Worm (Caenorhabditis elegans) whole organism, L1 larva: ENCODE results near the gene W04D2.4.

Source experiments
- C04F5.9 ChIP-seq: sonication (generic microtip); optimal IDR thresholded peaks from 2 replicates; lab custom pipeline; 2016; ENCODE audit warnings: missing genetic modification characterization, missing compliant biosample characterization
- C34B4.2 ChIP-seq: sonication (generic microtip); optimal IDR thresholded peaks from 2 replicates; lab custom pipeline; 2017; ENCODE audit warnings: mild to moderate bottlenecking, missing genetic modification characterization, missing compliant biosample characterization
- F16B12.6 ChIP-seq: fragments of 150-350 bp; optimal IDR thresholded peaks from 2 replicates; lab custom pipeline; 2014; ENCODE audit warnings: missing biosample characterization, missing genetic modification characterization
- alr-1 ChIP-seq: fragments of 200-800 bp; sonication (Bioruptor generic); optimal IDR thresholded peaks from 2 replicates; lab custom pipeline; 2018; ENCODE audit warnings: borderline replicate concordance, mild to moderate bottlenecking, missing genetic modification characterization, missing compliant biosample characterization
- ama-1 ChIP-seq: fragments of 150-350 bp; optimal IDR thresholded peaks from 2 replicates; lab custom pipeline; 2014
- blmp-1 ChIP-seq: fragments of 150-350 bp; optimal IDR thresholded peaks from 2 replicates; lab custom pipeline; 2014; ENCODE audit warnings: missing biosample characterization, missing genetic modification characterization
- ceh-63 ChIP-seq: fragments of 200-800 bp; sonication (Bioruptor generic); optimal IDR thresholded peaks from 2 replicates; lab custom pipeline; 2018; ENCODE audit warnings: mild to moderate bottlenecking, missing genetic modification characterization, missing compliant biosample characterization
- ceh-8 ChIP-seq: fragments of 200-800 bp; sonication (Bioruptor generic); optimal IDR thresholded peaks from 2 replicates; lab custom pipeline; 2018; ENCODE audit warnings: mild to moderate bottlenecking, missing genetic modification characterization, moderate library complexity, missing compliant biosample characterization
- ceh-82 ChIP-seq, 3 experiments: fragments of 150-350 bp in 1 of 3; sonication (generic microtip) in 2 of 3; optimal IDR thresholded peaks; 2 replicates each; lab custom pipeline; 2014 to 2017; ENCODE audit warnings: missing biosample characterization in 3 of 3, missing genetic modification characterization in 3 of 3
- ceh-90 ChIP-seq: sonication (generic microtip); optimal IDR thresholded peaks from 2 replicates; lab custom pipeline; 2016; ENCODE audit warnings: missing genetic modification characterization, missing compliant biosample characterization
- ces-1 ChIP-seq: fragments of 150-350 bp; optimal IDR thresholded peaks from 2 replicates; lab custom pipeline; 2014; ENCODE audit warnings: missing biosample characterization, missing genetic modification reagents, missing genetic modification characterization
- dsc-1 ChIP-seq: sonication (generic microtip); optimal IDR thresholded peaks from 2 replicates; lab custom pipeline; 2016; ENCODE audit warnings: mild to moderate bottlenecking, missing genetic modification characterization, missing compliant biosample characterization
- efl-1 ChIP-seq, 4 experiments: fragments of 150-350 bp; optimal IDR thresholded peaks in 3 of 4; peaks in 1 of 4; 1 replicate in 1 of 4; 2 replicates in 3 of 4; lab custom pipeline; 2014; ENCODE audit warnings: missing biosample characterization in 2 of 4, missing genetic modification characterization in 2 of 4, missing genetic modification reagents in 2 of 4
- egl-13 ChIP-seq: sonication (generic microtip); optimal IDR thresholded peaks from 2 replicates; lab custom pipeline; 2016; ENCODE audit warnings: missing genotype, missing genetic modification reagents, missing genetic modification characterization, missing compliant biosample characterization
- egl-27 ChIP-seq, 2 experiments: fragments of 150-350 bp in 1 of 2; sonication (generic microtip); optimal IDR thresholded peaks; 3 replicates each; lab custom pipeline; 2017 to 2018; ENCODE audit warnings: missing biosample characterization in 2 of 2, missing genetic modification characterization in 2 of 2, missing genetic modification reagents in 2 of 2
- elt-2 ChIP-seq: sonication (generic microtip); optimal IDR thresholded peaks from 2 replicates; lab custom pipeline; 2016; ENCODE audit warnings: missing genetic modification characterization, mild to moderate bottlenecking, inconsistent platforms, missing compliant biosample characterization, missing genetic modification reagents
- elt-3 ChIP-seq, 6 experiments: fragments of 150-350 bp in 1 of 6; sonication (generic microtip); optimal IDR thresholded peaks; 2 replicates each; lab custom pipeline; 2017 to 2018; ENCODE audit warnings: missing biosample characterization in 6 of 6, missing genetic modification characterization in 6 of 6, inconsistent platforms in 1 of 6
- fkh-10 ChIP-seq: sonication (generic microtip); optimal IDR thresholded peaks from 2 replicates; lab custom pipeline; 2017; ENCODE audit warnings: missing biosample characterization, missing genetic modification reagents, missing genetic modification characterization
- fkh-4 ChIP-seq: sonication (generic microtip); optimal IDR thresholded peaks from 2 replicates; lab custom pipeline; 2016; ENCODE audit warnings: missing compliant biosample characterization, missing genetic modification characterization, borderline replicate concordance
- grh-1 ChIP-seq: fragments of 200-800 bp; sonication (Bioruptor generic); IDR thresholded peaks from 2 replicates; pipeline ENCODE4 v1.3.6; 2022; ENCODE audit warnings: missing genetic modification reagents, missing genetic modification characterization, missing compliant biosample characterization
- hlh-4 ChIP-seq: sonication (generic microtip); optimal IDR thresholded peaks from 2 replicates; lab custom pipeline; 2016; ENCODE audit warnings: mild to moderate bottlenecking, missing genetic modification characterization, missing compliant biosample characterization
- hpl-2 ChIP-seq: fragments of 150-350 bp; optimal IDR thresholded peaks from 2 replicates; lab custom pipeline; 2014; ENCODE audit warnings: missing biosample characterization, missing genetic modification reagents, missing genetic modification characterization
- isw-1 ChIP-seq: fragments of 200-800 bp; sonication (Bioruptor generic); IDR thresholded peaks from 2 replicates; pipeline ENCODE4 v1.3.6; 2022; ENCODE audit warnings: missing genetic modification characterization, missing compliant biosample characterization
- jun-1 ChIP-seq: fragments of 150-350 bp; optimal IDR thresholded peaks from 2 replicates; lab custom pipeline; 2014; ENCODE audit warnings: missing biosample characterization, missing genetic modification reagents, missing genetic modification characterization
- lin-14 ChIP-seq: fragments of 200-800 bp; sonication (Bioruptor generic); optimal IDR thresholded peaks from 2 replicates; lab custom pipeline; 2018; ENCODE audit warnings: mild to moderate bottlenecking, missing genetic modification characterization, moderate library complexity, missing compliant biosample characterization
- lin-15B ChIP-seq: fragments of 150-350 bp; sonication (generic microtip); optimal IDR thresholded peaks from 3 replicates; lab custom pipeline; 2014; ENCODE audit warnings: missing biosample characterization, missing genetic modification characterization
- lin-35 ChIP-seq, 2 experiments: fragments of 150-350 bp; optimal IDR thresholded peaks; 2 replicates each; lab custom pipeline; 2014; ENCODE audit warnings: missing biosample characterization in 2 of 2, missing genetic modification characterization in 2 of 2, missing genetic modification reagents in 2 of 2
- lir-3 ChIP-seq: sonication (generic microtip); optimal IDR thresholded peaks from 2 replicates; lab custom pipeline; 2016; ENCODE audit warnings: mild to moderate bottlenecking, missing genetic modification characterization, moderate library complexity, missing compliant biosample characterization; ENCODE audit not compliant: poor library complexity
- lsy-2 ChIP-seq, 2 experiments: fragments of 150-350 bp; optimal IDR thresholded peaks; 2 replicates each; lab custom pipeline; 2014; ENCODE audit warnings: missing biosample characterization in 2 of 2, missing genetic modification characterization in 2 of 2
- mef-2 ChIP-seq: fragments of 150-350 bp; optimal IDR thresholded peaks from 2 replicates; lab custom pipeline; 2014; ENCODE audit warnings: missing biosample characterization, missing genetic modification characterization
- mep-1 ChIP-seq: fragments of 150-350 bp; optimal IDR thresholded peaks from 2 replicates; lab custom pipeline; 2014; ENCODE audit warnings: missing biosample characterization, missing genetic modification characterization
- nhr-12 ChIP-seq: sonication (generic microtip); optimal IDR thresholded peaks from 2 replicates; lab custom pipeline; 2017; ENCODE audit warnings: missing biosample characterization, missing genetic modification characterization
- nhr-237 ChIP-seq: fragments of 150-350 bp; optimal IDR thresholded peaks from 2 replicates; lab custom pipeline; 2014; ENCODE audit warnings: missing biosample characterization, missing genetic modification characterization
- nhr-28 ChIP-seq: fragments of 150-350 bp; optimal IDR thresholded peaks from 2 replicates; lab custom pipeline; 2014; ENCODE audit warnings: missing biosample characterization, missing genetic modification characterization
- nhr-47 ChIP-seq: sonication (generic microtip); optimal IDR thresholded peaks from 2 replicates; lab custom pipeline; 2016; ENCODE audit warnings: mild to moderate bottlenecking, missing genetic modification characterization, moderate library complexity, missing compliant biosample characterization
- nhr-84 ChIP-seq: sonication (generic microtip); optimal IDR thresholded peaks from 2 replicates; lab custom pipeline; 2017; ENCODE audit warnings: missing biosample characterization, missing genetic modification characterization
- pax-3 ChIP-seq: fragments of 200-800 bp; sonication (Bioruptor generic); optimal IDR thresholded peaks from 2 replicates; lab custom pipeline; 2018; ENCODE audit warnings: mild to moderate bottlenecking, missing genetic modification characterization, moderate library complexity, missing compliant biosample characterization
- pqm-1 ChIP-seq: sonication (generic microtip); optimal IDR thresholded peaks from 3 replicates; lab custom pipeline; 2017; ENCODE audit warnings: missing biosample characterization, missing genetic modification characterization
- rnt-1 ChIP-seq: sonication (generic microtip); optimal IDR thresholded peaks from 2 replicates; lab custom pipeline; 2016; ENCODE audit warnings: mild to moderate bottlenecking, missing genetic modification characterization, moderate library complexity, missing compliant biosample characterization
- skn-1 ChIP-seq: fragments of 150-350 bp; optimal IDR thresholded peaks from 2 replicates; lab custom pipeline; 2014; ENCODE audit warnings: missing biosample characterization, missing genetic modification characterization
- snpc-4 ChIP-seq: fragments of 150-350 bp; optimal IDR thresholded peaks from 2 replicates; lab custom pipeline; 2014; ENCODE audit warnings: missing biosample characterization, missing genetic modification characterization
- snu-23 ChIP-seq: sonication (generic microtip); optimal IDR thresholded peaks from 2 replicates; lab custom pipeline; 2016; ENCODE audit warnings: missing genetic modification characterization, missing compliant biosample characterization
- sptf-1 ChIP-seq: fragments of 150-350 bp; optimal IDR thresholded peaks from 2 replicates; lab custom pipeline; 2014; ENCODE audit warnings: missing biosample characterization, missing genetic modification characterization
- swsn-7 ChIP-seq: sonication (generic microtip); optimal IDR thresholded peaks from 2 replicates; lab custom pipeline; 2016; ENCODE audit warnings: missing genetic modification characterization, missing compliant biosample characterization
- tbx-2 ChIP-seq: sonication (generic microtip); optimal IDR thresholded peaks from 2 replicates; lab custom pipeline; 2016; ENCODE audit warnings: missing genetic modification characterization, missing compliant biosample characterization
- unc-130 ChIP-seq: fragments of 150-350 bp; optimal IDR thresholded peaks from 2 replicates; lab custom pipeline; 2017; ENCODE audit warnings: missing biosample characterization, missing genetic modification characterization, inconsistent platforms
- unc-30 ChIP-seq: sonication (generic microtip); optimal IDR thresholded peaks from 2 replicates; lab custom pipeline; 2017; ENCODE audit warnings: missing biosample characterization, missing genetic modification characterization
- unc-98 ChIP-seq: fragments of 200-800 bp; sonication (Bioruptor generic); IDR thresholded peaks from 2 replicates; pipeline ENCODE4 v1.3.6; 2022; ENCODE audit warnings: missing genetic modification characterization, missing compliant biosample characterization
- vab-15 ChIP-seq: sonication (generic microtip); optimal IDR thresholded peaks from 2 replicates; lab custom pipeline; 2017; ENCODE audit warnings: missing genotype, mild to moderate bottlenecking, missing genetic modification characterization, missing compliant biosample characterization
- xbp-1 ChIP-seq: sonication (generic microtip); optimal IDR thresholded peaks from 2 replicates; lab custom pipeline; 2016; ENCODE audit warnings: missing genetic modification characterization, missing compliant biosample characterization
- zip-4 ChIP-seq: fragments of 200-800 bp; sonication (Bioruptor generic); optimal IDR thresholded peaks from 2 replicates; lab custom pipeline; 2018; ENCODE audit warnings: mild to moderate bottlenecking, missing genetic modification characterization, moderate library complexity, missing compliant biosample characterization

The W04D2.4 gene

DNA sequence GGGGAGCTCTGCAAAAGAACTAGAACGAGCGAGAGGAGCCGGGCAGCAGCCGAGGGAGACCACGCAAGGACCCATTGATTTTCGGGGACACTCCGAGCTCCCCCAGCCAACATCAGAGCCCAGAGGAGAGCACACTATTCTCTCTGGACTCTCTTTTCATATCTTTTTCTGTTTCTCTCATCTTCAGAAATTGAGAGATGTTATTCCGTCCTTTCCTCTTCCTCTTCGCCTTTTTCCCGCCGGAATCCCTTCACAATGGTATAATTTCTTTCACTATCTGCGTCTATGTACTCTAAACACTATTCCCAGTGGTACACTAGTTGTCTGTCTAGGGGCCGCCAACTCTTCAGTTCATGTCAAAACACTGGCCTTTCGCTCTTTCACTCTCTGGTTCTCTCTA lies 32.2 kb downstream of the W04D2.4 start (continued):
- 0 out of 2 replicates have a peak, but pooled peaks have one; percentile 27 for TF ChIP-seq grh-1 (GFP tag; lab: Robert Waterston, UW)
- peak; percentile 76 for TF ChIP-seq xbp-1 (tag; lab: Kevin White, UChicago)
- TF ChIP-seq tbx-2 (tag; lab: Kevin White, UChicago), result peak; percentile 90
- TF ChIP-seq elt-3 (tag; optimal IDR thresholded peaks at IDR 0.05; lab: Kevin White, UChicago), result peak in 1 of 6 experiments; percentile 27
- TF ChIP-seq C34B4.2, result no peak
- TF ChIP-seq swsn-7 (tag; lab: Kevin White, UChicago), result peak; percentile 92
- TF ChIP-seq lin-35 (GFP tag; optimal IDR thresholded peaks at IDR 0.05; lab: Kevin White, UChicago), result peak; percentile 56 to 63
- no peak for TF ChIP-seq elt-2 (tag; lab: Kevin White, UChicago)
- peak; percentile 42 for TF ChIP-seq unc-130
- peak; percentile 91 for TF ChIP-seq snu-23
- TF ChIP-seq lin-15B (tag; lab: Kevin White, UChicago), result no peak
- peak; percentile 71 for TF ChIP-seq snpc-4 (tag; lab: Kevin White, UChicago)
- peak; percentile 73 to 78 for TF ChIP-seq egl-27 (tag; optimal IDR thresholded peaks at IDR 0.05; lab: Kevin White, UChicago)
- peak; percentile 34 to 62 (median 57) for TF ChIP-seq ceh-82 (tag; optimal IDR thresholded peaks at IDR 0.05; lab: Kevin White, UChicago)
- no peak for TF ChIP-seq unc-30 (tag; lab: Kevin White, UChicago)
- TF ChIP-seq ceh-90 (tag; lab: Kevin White, UChicago), result no peak
- TF ChIP-seq pqm-1 (tag; lab: Kevin White, UChicago), result no peak
- peak; percentile 88 for TF ChIP-seq nhr-47 (tag; lab: Kevin White, UChicago)
- TF ChIP-seq zip-4 (GFP tag; lab: Kevin White, UChicago), result no peak
- no peak for TF ChIP-seq hpl-2
- TF ChIP-seq fkh-10 (GFP tag; lab: Kevin White, UChicago), result peak; percentile 96
- no peak for TF ChIP-seq sptf-1
- TF ChIP-seq isw-1 (GFP tag; lab: Robert Waterston, UW), result peak; percentile 72
- TF ChIP-seq nhr-12 (tag; lab: Kevin White, UChicago), result no peak
- no peak for TF ChIP-seq nhr-84
- peak; percentile 77 for TF ChIP-seq mep-1 (tag; lab: Kevin White, UChicago)
- peak; percentile 68 for TF ChIP-seq ceh-63 (GFP tag; lab: Kevin White, UChicago)
- TF ChIP-seq nhr-28 (tag; lab: Kevin White, UChicago), result no peak
- TF ChIP-seq lir-3 (tag; lab: Kevin White, UChicago), result peak; percentile 65
- TF ChIP-seq nhr-237, result peak; percentile 35
- peak; percentile 62 for TF ChIP-seq rnt-1 (tag; lab: Kevin White, UChicago)
- TF ChIP-seq unc-98 (GFP tag; lab: Robert Waterston, UW), result no peak
- TF ChIP-seq egl-13 (tag; lab: Kevin White, UChicago), result peak; percentile 91
- no peak for TF ChIP-seq F16B12.6
- no peak for TF ChIP-seq vab-15 (tag; lab: Kevin White, UChicago)
- TF ChIP-seq lsy-2 (tag; optimal IDR thresholded peaks at IDR 0.05; lab: Kevin White, UChicago), result peak; percentile 75 to 83
- TF ChIP-seq ces-1 (GFP tag; lab: Kevin White, UChicago), result no peak
- TF ChIP-seq dsc-1 (tag; lab: Kevin White, UChicago), result peak; percentile 76
- TF ChIP-seq fkh-4 (tag; lab: Kevin White, UChicago), result no peak
- TF ChIP-seq ama-1 (lab: Kevin White, UChicago), result no peak
- TF ChIP-seq skn-1 (tag; lab: Kevin White, UChicago), result peak; percentile 45
- TF ChIP-seq, all 84 proteins: peak for 50

DNA sequence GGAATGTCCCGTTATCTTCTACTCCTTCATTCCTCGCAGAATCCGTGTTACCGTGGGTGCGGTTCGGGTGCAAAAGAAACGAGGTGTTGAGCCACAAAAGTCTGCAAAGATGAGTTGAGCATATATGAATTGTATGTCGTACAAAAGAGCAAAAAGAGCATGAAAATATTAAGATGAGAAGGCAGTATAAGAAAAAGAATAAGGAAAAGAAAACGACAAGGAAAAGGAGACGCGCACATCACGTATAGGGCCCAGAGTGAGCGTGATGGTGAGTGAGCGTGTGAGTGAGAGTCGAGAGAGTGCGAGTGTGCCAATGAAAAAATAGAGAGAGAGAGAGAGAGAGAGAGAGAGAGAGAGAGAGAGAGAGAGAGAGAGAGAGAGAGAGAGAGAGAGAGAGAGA lies 34.6 kb downstream of the W04D2.4 start, which contains the start of gene egl-10:
Gene egl-10 (minus strand): TSS at position 101 of the 400 bp plus-strand sequence.
- no peak for TF ChIP-seq hlh-4
- TF ChIP-seq hpl-2, result no peak
- peak; percentile 19 to 29 for TF ChIP-seq efl-1 (optimal IDR thresholded peaks at IDR 0.05; lab: Kevin White, UChicago)
- peak in 1 of 2 experiments; percentile 65 for TF ChIP-seq efl-1 (GFP tag; optimal IDR thresholded peaks at IDR 0.05 in 1 of 2; lab: Kevin White, UChicago)
- TF ChIP-seq jun-1 (tag; lab: Kevin White, UChicago), result no peak
- no peak for TF ChIP-seq blmp-1 (tag; lab: Kevin White, UChicago)
- peak in 1 of 2 experiments; percentile 10 for TF ChIP-seq lsy-2 (tag; optimal IDR thresholded peaks at IDR 0.05; lab: Kevin White, UChicago)
- no peak for TF ChIP-seq pax-3 (tag; lab: Kevin White, UChicago)
- TF ChIP-seq lin-35 (GFP tag; optimal IDR thresholded peaks at IDR 0.05; lab: Kevin White, UChicago), result peak in 1 of 2 experiments; percentile 4
- TF ChIP-seq alr-1 (tag; lab: Kevin White, UChicago), result no peak
- no peak for TF ChIP-seq ceh-8 (GFP tag; lab: Kevin White, UChicago)
- no peak for TF ChIP-seq mef-2 (tag; lab: Kevin White, UChicago)
- TF ChIP-seq C04F5.9 (tag; lab: Kevin White, UChicago), result no peak
- no peak for TF ChIP-seq tbx-2 (tag; lab: Kevin White, UChicago)
- TF ChIP-seq lin-14 (GFP tag; lab: Kevin White, UChicago), result peak; percentile 6
- TF ChIP-seq, all 84 proteins: peak for 4
